Worm (Caenorhabditis elegans): ENCODE measurements around the gene T07D3.9.

Gene T07D3.9

DNA sequence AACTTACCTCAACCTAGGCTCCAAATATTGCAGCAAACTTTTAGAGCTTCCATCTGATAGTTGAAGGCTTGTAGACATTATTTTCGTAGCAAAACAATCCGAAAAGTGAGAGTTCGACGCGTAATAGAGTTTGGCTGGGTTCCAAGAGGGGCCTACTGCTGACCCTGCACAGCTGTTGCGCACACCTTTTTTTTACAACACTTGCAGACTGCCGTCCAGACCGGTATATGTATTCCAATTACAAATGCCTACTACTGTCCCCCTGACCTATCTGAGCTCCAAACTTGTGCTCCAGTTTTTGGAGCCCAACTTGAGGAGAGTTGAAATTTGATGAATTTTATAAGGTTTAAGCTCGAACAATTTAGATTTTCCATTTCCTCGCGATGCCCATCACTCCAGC is 8.8 kb upstream of the T07D3.9 start, which contains the start of the genes fbxc-24 and fbxc-27:
Gene fbxc-24 (minus strand): TSS at position 101 of the 400 bp plus-strand sequence.
Gene fbxc-27 (plus strand): TSS at position 216 of the 400 bp plus-strand sequence.
- no peak for TF ChIP-seq lsy-2 (tag; optimal IDR thresholded peaks at IDR 0.05)
- no peak for TF ChIP-seq crh-2 (tag; optimal IDR thresholded peaks at IDR 0.05)
- TF ChIP-seq elt-1 (tag; optimal IDR thresholded peaks at IDR 0.05), result no peak
- no peak for TF ChIP-seq mbf-1 (tag; optimal IDR thresholded peaks at IDR 0.05)
- no peak for TF ChIP-seq ZK546.5 (tag; optimal IDR thresholded peaks at IDR 0.05)
- no peak for TF ChIP-seq mab-5 (tag; optimal IDR thresholded peaks at IDR 0.05)
- TF ChIP-seq lin-13 (GFP tag; optimal IDR thresholded peaks at IDR 0.05), result no peak
- no peak for TF ChIP-seq ztf-1 (GFP tag; conservative IDR thresholded peaks at IDR 0.05)
- no peak for TF ChIP-seq ztf-11 (tag; optimal IDR thresholded peaks at IDR 0.05)
- no peak for TF ChIP-seq C34F6.9 (tag; optimal IDR thresholded peaks at IDR 0.05)
- no peak for TF ChIP-seq zag-1 (tag; optimal IDR thresholded peaks at IDR 0.05)
- no peak for TF ChIP-seq aly-2 (tag; optimal IDR thresholded peaks at IDR 0.05)
- TF ChIP-seq mdl-1 (tag; optimal IDR thresholded peaks at IDR 0.05), result no peak
- no peak for TF ChIP-seq peb-1 (tag; optimal IDR thresholded peaks at IDR 0.05)
- TF ChIP-seq dmd-4 (tag; optimal IDR thresholded peaks at IDR 0.05), result no peak
- TF ChIP-seq ztf-4 (tag; optimal IDR thresholded peaks at IDR 0.05), result no peak
- TF ChIP-seq elt-3 (tag; optimal IDR thresholded peaks at IDR 0.05), result no peak
- no peak for TF ChIP-seq unc-55 (GFP tag; optimal IDR thresholded peaks at IDR 0.05)
- no peak for TF ChIP-seq egl-27 (tag; optimal IDR thresholded peaks at IDR 0.05)
- TF ChIP-seq nhr-237 (tag; optimal IDR thresholded peaks at IDR 0.05), result no peak

DNA sequence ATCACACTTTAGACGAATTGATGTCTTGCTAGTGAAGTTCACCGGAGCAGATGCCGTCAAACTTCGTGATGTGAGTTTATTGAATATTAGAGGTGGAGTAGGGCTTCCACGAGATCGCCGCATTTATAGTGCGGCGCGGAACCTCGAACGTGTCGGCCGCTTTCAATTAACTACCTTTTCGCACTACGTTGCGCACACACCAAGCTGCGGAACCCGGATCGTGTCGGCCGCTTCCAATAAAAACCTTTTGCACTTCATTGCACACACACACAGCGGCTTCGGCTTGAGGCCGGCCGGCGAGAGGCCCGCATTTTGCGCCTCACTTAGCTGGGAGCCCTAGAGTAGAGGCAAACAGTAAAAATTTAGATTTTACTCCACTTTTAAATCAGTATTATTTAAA is 4.6 kb upstream of the T07D3.9 start:
- no peak for TF ChIP-seq ztf-4 (tag; optimal IDR thresholded peaks at IDR 0.05)
- peak; percentile 75 for TF ChIP-seq snpc-4 (tag; optimal IDR thresholded peaks at IDR 0.05)
- no peak for TF ChIP-seq C34F6.9 (tag; optimal IDR thresholded peaks at IDR 0.05)
- TF ChIP-seq fos-1 (tag; optimal IDR thresholded peaks at IDR 0.05), result no peak
- no peak for TF ChIP-seq lin-13 (GFP tag; optimal IDR thresholded peaks at IDR 0.05)
- no peak for TF ChIP-seq ztf-1 (GFP tag; conservative IDR thresholded peaks at IDR 0.05)
- TF ChIP-seq elt-1 (tag; optimal IDR thresholded peaks at IDR 0.05), result no peak
- TF ChIP-seq blmp-1 (tag; optimal IDR thresholded peaks at IDR 0.05; ENCODE audit: insufficient read depth), result no peak

- no peak for TF ChIP-seq snpc-4 (tag; optimal IDR thresholded peaks at IDR 0.05)
- TF ChIP-seq sem-4 (tag; optimal IDR thresholded peaks at IDR 0.05), result no peak
- no peak for TF ChIP-seq ztf-1 (GFP tag; conservative IDR thresholded peaks at IDR 0.05)
- TF ChIP-seq zag-1 (tag; optimal IDR thresholded peaks at IDR 0.05), result no peak
- no peak for TF ChIP-seq aly-2 (tag; optimal IDR thresholded peaks at IDR 0.05)
- no peak for TF ChIP-seq gmeb-1 (tag; optimal IDR thresholded peaks at IDR 0.05)
- no peak for TF ChIP-seq ztf-4 (tag; optimal IDR thresholded peaks at IDR 0.05)
- TF ChIP-seq ZK546.5 (tag; optimal IDR thresholded peaks at IDR 0.05), result no peak
- no peak for TF ChIP-seq crh-2 (tag; optimal IDR thresholded peaks at IDR 0.05)
Measured at ce11 chrII:901632-902031, 919 bp upstream of the T07D3.9 start, which contains the start of gene T07D3.2. TSS of gene T07D3.2 (plus strand) at chrII:901932.

DNA sequence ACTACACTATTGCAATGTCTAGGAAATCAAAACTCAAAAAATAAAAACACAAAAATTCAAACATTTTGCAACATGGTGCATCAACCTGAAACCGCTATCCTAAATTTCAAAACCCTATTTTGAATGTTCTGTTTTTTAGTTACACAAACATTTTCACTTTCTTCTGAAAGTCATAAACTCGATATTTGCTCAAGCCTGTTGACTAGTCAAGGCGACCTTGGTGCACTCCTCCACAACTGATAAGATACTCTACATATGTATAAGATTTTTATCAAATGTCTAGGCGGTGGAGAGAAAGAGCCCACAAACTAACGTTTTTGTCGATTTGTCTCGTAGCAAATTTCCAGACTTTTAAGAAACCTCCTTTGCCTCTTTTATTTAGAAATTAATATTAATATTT is 12.7 kb downstream of the T07D3.9 start, which contains the start of gene T07D3.4:
Gene T07D3.4 (plus strand): TSS at position 286 of the 400 bp plus-strand sequence.
- peak; percentile 37 for TF ChIP-seq sma-9 (GFP tag; optimal IDR thresholded peaks at IDR 0.05)
- TF ChIP-seq sma-9 (tag; optimal IDR thresholded peaks at IDR 0.05), result no peak
- no peak for TF ChIP-seq skn-1 (tag; optimal IDR thresholded peaks at IDR 0.05)
- TF ChIP-seq fos-1 (tag; optimal IDR thresholded peaks at IDR 0.05), result peak; percentile 61

- TF ChIP-seq fos-1 (tag; optimal IDR thresholded peaks at IDR 0.05), result peak; percentile 19
- no peak for TF ChIP-seq mab-5 (tag; optimal IDR thresholded peaks at IDR 0.05)
Measured at ce11 chrII:884204-884603, 16.5 kb downstream of the T07D3.9 start.

DNA sequence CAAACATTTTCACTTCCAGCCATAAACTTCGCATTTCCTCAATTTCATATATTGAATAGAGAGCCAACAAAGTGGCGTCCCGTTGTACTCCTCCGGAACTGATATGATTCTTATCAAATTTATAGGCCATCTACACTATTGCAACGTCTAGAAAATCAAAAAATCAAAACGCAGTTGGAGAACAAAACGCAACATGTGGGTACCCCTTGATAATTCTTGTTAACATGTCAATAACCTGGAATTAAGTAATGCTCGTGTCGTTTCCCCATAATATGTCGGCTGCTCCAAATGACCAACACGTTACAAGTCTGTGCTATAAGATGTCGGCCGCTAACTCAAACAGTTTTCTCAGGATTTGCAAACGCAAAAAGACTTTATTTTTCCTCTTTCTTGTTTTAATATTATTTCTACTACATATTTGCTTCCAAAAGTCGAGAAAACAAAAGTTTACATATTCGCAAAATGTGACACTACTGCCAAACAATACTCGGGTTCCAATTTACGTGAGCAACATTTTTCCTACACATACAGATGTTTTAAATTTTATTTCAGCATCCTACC is 20.0 kb downstream of the T07D3.9 start:
- TF ChIP-seq fos-1 (tag; optimal IDR thresholded peaks at IDR 0.05) (peak; percentile 29), R02D3.7 (tag; optimal IDR thresholded peaks at IDR 0.05) (no peak), sma-9 (GFP tag; optimal IDR thresholded peaks at IDR 0.05) (peak; percentile 38), sma-9 (tag; optimal IDR thresholded peaks at IDR 0.05) (no peak), nhr-129 (tag; optimal IDR thresholded peaks at IDR 0.05) (no peak), lin-11 (tag; optimal IDR thresholded peaks at IDR 0.05) (no peak), unc-55 (GFP tag; optimal IDR thresholded peaks at IDR 0.05) (no peak), aly-2 (tag; optimal IDR thresholded peaks at IDR 0.05) (no peak), crh-2 (tag; optimal IDR thresholded peaks at IDR 0.05) (peak; percentile 16)
